Fruit fly (Drosophila melanogaster): ENCODE measurements around the gene glec.

dm6 chr3R:21840432-21840831, 15.6 kb downstream of the glec start:
- TF ChIP-seq CG14965 (GFP tag; optimal IDR thresholded peaks at IDR 0.05; ENCODE audit: borderline replicate concordance), result no peak
- no peak for TF ChIP-seq CG9932 (GFP tag; IDR thresholded peaks at IDR 0.05)
